Worm (Caenorhabditis elegans) whole organism, L4 larva: ENCODE results near the gene kin-21.

Experiments
- F10B5.3 ChIP-seq: sonication (generic microtip); optimal IDR thresholded peaks from 2 replicates; lab custom pipeline; 2016; ENCODE audit warnings: mild to moderate bottlenecking, missing genetic modification characterization, missing compliant biosample characterization
- F37D6.2 ChIP-seq: sonication (generic microtip); optimal IDR thresholded peaks from 2 replicates; lab custom pipeline; 2016; ENCODE audit warnings: mild to moderate bottlenecking, missing genetic modification characterization, missing compliant biosample characterization
- F44E2.7 ChIP-seq: fragments of 200-800 bp; sonication (Bioruptor generic); IDR thresholded peaks from 2 replicates; pipeline ENCODE4 v2.1.2; 2022; ENCODE audit warnings: missing genetic modification characterization, missing compliant biosample characterization
- Y75B8A.6 ChIP-seq: fragments of 200-800 bp; sonication (Bioruptor generic); IDR thresholded peaks from 2 replicates; pipeline ENCODE4 v1.3.6; 2022; ENCODE audit warnings: missing genetic modification reagents, missing genetic modification characterization, missing compliant biosample characterization
- ZK546.5 ChIP-seq, 2 experiments: sonication (generic microtip); optimal IDR thresholded peaks; 2 replicates each; lab custom pipeline; 2017; ENCODE audit warnings: missing biosample characterization in 2 of 2, missing genetic modification characterization in 2 of 2
- aly-2 ChIP-seq: sonication (generic microtip); optimal IDR thresholded peaks from 2 replicates; lab custom pipeline; 2018; ENCODE audit warnings: missing biosample characterization, missing genetic modification characterization
- attf-4 ChIP-seq: sonication (generic microtip); optimal IDR thresholded peaks from 3 replicates; lab custom pipeline; 2017; ENCODE audit warnings: missing biosample characterization, missing genetic modification characterization
- ceh-20 ChIP-seq: fragments of 200-800 bp; sonication (Bioruptor generic); IDR thresholded peaks from 2 replicates; pipeline ENCODE4 v1.3.6; 2022; ENCODE audit warnings: missing genetic modification reagents, missing genetic modification characterization, missing compliant biosample characterization
- ceh-28 ChIP-seq: fragments of 150-350 bp; optimal IDR thresholded peaks from 2 replicates; lab custom pipeline; 2014; ENCODE audit warnings: missing biosample characterization, missing genetic modification reagents, missing genetic modification characterization
- ceh-44 ChIP-seq: fragments of 200-800 bp; sonication (Bioruptor generic); IDR thresholded peaks from 2 replicates; pipeline ENCODE4 v1.3.6; 2022; ENCODE audit warnings: missing genetic modification reagents, missing genetic modification characterization, missing compliant biosample characterization
- ctbp-1 ChIP-seq: fragments of 200-800 bp; sonication (Bioruptor generic); IDR thresholded peaks from 2 replicates; pipeline ENCODE4 v1.3.6; 2022; ENCODE audit warnings: missing genetic modification reagents, missing genetic modification characterization, missing compliant biosample characterization
- daf-16 ChIP-seq, 3 experiments: sonication (generic microtip); optimal IDR thresholded peaks; 2 replicates each; lab custom pipeline; 2016 to 2017; ENCODE audit warnings: missing genetic modification characterization in 3 of 3, missing genetic modification reagents in 3 of 3, mild to moderate bottlenecking in 2 of 3, missing compliant biosample characterization in 2 of 3, missing biosample characterization in 1 of 3, moderate library complexity in 1 of 3
- dmd-6 ChIP-seq: fragments of 200-800 bp; sonication (Bioruptor generic); IDR thresholded peaks from 2 replicates; pipeline ENCODE4 v1.3.6; 2022; ENCODE audit warnings: missing genetic modification reagents, missing genetic modification characterization, missing compliant biosample characterization
- dmd-9 ChIP-seq: fragments of 200-800 bp; sonication (Bioruptor generic); IDR thresholded peaks from 2 replicates; pipeline ENCODE4 v1.3.6; 2022; ENCODE audit warnings: missing genetic modification reagents, missing genetic modification characterization, missing compliant biosample characterization
- duxl-1 ChIP-seq: sonication (generic microtip); optimal IDR thresholded peaks from 2 replicates; lab custom pipeline; 2016; ENCODE audit warnings: mild to moderate bottlenecking, missing genetic modification characterization, moderate library complexity, missing compliant biosample characterization; ENCODE audit not compliant: poor library complexity
- dve-1 ChIP-seq: sonication (generic microtip); optimal IDR thresholded peaks from 2 replicates; lab custom pipeline; 2017; ENCODE audit warnings: antibody characterized with exemption, mild to moderate bottlenecking, missing genetic modification characterization, missing compliant biosample characterization; ENCODE audit not compliant: insufficient read depth
- egl-43 ChIP-seq: fragments of 200-800 bp; sonication (Bioruptor generic); IDR thresholded peaks from 2 replicates; pipeline ENCODE4 v1.3.6; 2022; ENCODE audit warnings: missing genetic modification reagents, missing genetic modification characterization, missing compliant biosample characterization
- fos-1 ChIP-seq: fragments of 150-350 bp; optimal IDR thresholded peaks from 2 replicates; lab custom pipeline; 2014; ENCODE audit warnings: missing biosample characterization, missing genetic modification characterization
- hlh-11 ChIP-seq: fragments of 200-800 bp; sonication (Bioruptor generic); optimal IDR thresholded peaks from 2 replicates; lab custom pipeline; 2018; ENCODE audit warnings: mild to moderate bottlenecking, missing genetic modification characterization, missing compliant biosample characterization
- hlh-30 ChIP-seq: sonication (generic microtip); optimal IDR thresholded peaks from 2 replicates; lab custom pipeline; 2017; ENCODE audit warnings: antibody characterized with exemption, mild to moderate bottlenecking, missing genetic modification characterization, missing compliant biosample characterization; ENCODE audit not compliant: insufficient read depth
- hmg-1.1 ChIP-seq: fragments of 200-800 bp; sonication (Bioruptor generic); IDR thresholded peaks from 2 replicates; pipeline ENCODE4 v1.3.6; 2022; ENCODE audit warnings: missing genetic modification reagents, missing genetic modification characterization, missing compliant biosample characterization
- jun-1 ChIP-seq: fragments of 150-350 bp; optimal IDR thresholded peaks from 2 replicates; lab custom pipeline; 2014; ENCODE audit warnings: missing biosample characterization, missing genetic modification reagents, missing genetic modification characterization
- lim-7 ChIP-seq: fragments of 200-800 bp; sonication (Bioruptor generic); IDR thresholded peaks from 2 replicates; pipeline ENCODE4 v1.3.6; 2022; ENCODE audit warnings: missing genetic modification characterization, missing compliant biosample characterization
- lin-15B ChIP-seq: fragments of 150-350 bp; sonication (generic microtip); optimal IDR thresholded peaks from 3 replicates; lab custom pipeline; 2014; ENCODE audit warnings: missing biosample characterization, missing genetic modification characterization
- lin-39 ChIP-seq: fragments of 150-350 bp; optimal IDR thresholded peaks from 2 replicates; lab custom pipeline; 2014; ENCODE audit warnings: missing biosample characterization, missing genetic modification reagents, missing genetic modification characterization
- lir-3 ChIP-seq: sonication (generic microtip); optimal IDR thresholded peaks from 2 replicates; lab custom pipeline; 2016; ENCODE audit warnings: mild to moderate bottlenecking, missing genetic modification characterization, missing compliant biosample characterization
- lsy-2 ChIP-seq, 2 experiments: fragments of 150-350 bp in 1 of 2; sonication (generic microtip) in 1 of 2; optimal IDR thresholded peaks; 2 replicates each; lab custom pipeline; 2014 to 2017; ENCODE audit warnings: missing biosample characterization in 2 of 2, missing genetic modification characterization in 2 of 2
- mdt-29 ChIP-seq: fragments of 200-800 bp; sonication (Bioruptor generic); IDR thresholded peaks from 2 replicates; pipeline ENCODE4 v1.3.6; 2022; ENCODE audit warnings: missing genetic modification reagents, missing genetic modification characterization, missing compliant biosample characterization
- mep-1 ChIP-seq: fragments of 150-350 bp; sonication (generic microtip); optimal IDR thresholded peaks from 3 replicates; lab custom pipeline; 2014; ENCODE audit warnings: missing biosample characterization, missing genetic modification characterization
- mes-2 ChIP-seq: sonication (generic microtip); optimal IDR thresholded peaks from 2 replicates; lab custom pipeline; 2016; ENCODE audit warnings: missing genotype, mild to moderate bottlenecking, missing genetic modification characterization, missing compliant biosample characterization; ENCODE audit not compliant: poor library complexity, severe bottlenecking
- mxl-2 ChIP-seq: fragments of 200-800 bp; sonication (Bioruptor generic); conservative IDR thresholded peaks from 2 replicates; pipeline ENCODE4 v1.3.6; 2022; ENCODE audit warnings: missing genetic modification reagents, missing genetic modification characterization, missing compliant biosample characterization
- nhr-11 ChIP-seq: fragments of 150-350 bp; optimal IDR thresholded peaks from 2 replicates; lab custom pipeline; 2014; ENCODE audit warnings: missing biosample characterization, missing genetic modification characterization
- nhr-28 ChIP-seq: fragments of 150-350 bp; optimal IDR thresholded peaks from 2 replicates; lab custom pipeline; 2014; ENCODE audit warnings: missing biosample characterization, missing genetic modification characterization
- nhr-41 ChIP-seq: fragments of 200-800 bp; sonication (Bioruptor generic); IDR thresholded peaks from 2 replicates; pipeline ENCODE4 v1.3.6; 2022; ENCODE audit warnings: missing genetic modification reagents, missing genetic modification characterization, missing compliant biosample characterization
- nhr-42 ChIP-seq: fragments of 200-800 bp; sonication (Bioruptor generic); IDR thresholded peaks from 2 replicates; pipeline ENCODE4 v1.3.6; 2022; ENCODE audit warnings: missing genetic modification characterization, missing compliant biosample characterization
- nhr-48 ChIP-seq: sonication (generic microtip); optimal IDR thresholded peaks from 2 replicates; lab custom pipeline; 2016; ENCODE audit warnings: mild to moderate bottlenecking, missing genetic modification characterization, missing compliant biosample characterization
- nhr-6 ChIP-seq: fragments of 150-350 bp; optimal IDR thresholded peaks from 2 replicates; lab custom pipeline; 2014; ENCODE audit warnings: missing biosample characterization, missing genetic modification characterization
- nhr-77 ChIP-seq: fragments of 150-350 bp; optimal IDR thresholded peaks from 2 replicates; lab custom pipeline; 2014; ENCODE audit warnings: missing biosample characterization, missing genetic modification characterization
- php-3 ChIP-seq: fragments of 200-800 bp; sonication (Bioruptor generic); IDR thresholded peaks from 2 replicates; pipeline ENCODE4 v1.3.6; 2022; ENCODE audit warnings: missing genetic modification reagents, missing genetic modification characterization, missing compliant biosample characterization
- pqm-1 ChIP-seq: sonication (generic microtip); optimal IDR thresholded peaks from 2 replicates; lab custom pipeline; 2017; ENCODE audit warnings: missing biosample characterization, missing genetic modification characterization
- saeg-2 ChIP-seq: fragments of 200-800 bp; sonication (Bioruptor generic); IDR thresholded peaks from 2 replicates; pipeline ENCODE4 v1.3.6; 2022; ENCODE audit warnings: missing genetic modification reagents, missing genetic modification characterization, missing compliant biosample characterization
- set-16 ChIP-seq: fragments of 200-800 bp; sonication (Bioruptor generic); IDR thresholded peaks from 2 replicates; pipeline ENCODE4 v1.3.6; 2022; ENCODE audit warnings: missing genetic modification reagents, missing genetic modification characterization, missing compliant biosample characterization
- snpc-1.2 ChIP-seq: fragments of 200-800 bp; sonication (Bioruptor generic); IDR thresholded peaks from 2 replicates; pipeline ENCODE4 v1.3.6; 2022; ENCODE audit warnings: missing genetic modification reagents, missing genetic modification characterization, missing compliant biosample characterization
- snpc-4 ChIP-seq: fragments of 150-350 bp; optimal IDR thresholded peaks from 2 replicates; lab custom pipeline; 2014; ENCODE audit warnings: missing biosample characterization, missing genetic modification characterization
- spr-1 ChIP-seq: sonication (generic microtip); optimal IDR thresholded peaks from 2 replicates; lab custom pipeline; 2016; ENCODE audit warnings: mild to moderate bottlenecking, missing genetic modification characterization, missing compliant biosample characterization
- spr-3 ChIP-seq: fragments of 200-800 bp; sonication (Bioruptor generic); optimal IDR thresholded peaks from 2 replicates; lab custom pipeline; 2018; ENCODE audit warnings: mild to moderate bottlenecking, missing genetic modification characterization, missing compliant biosample characterization
- tag-97 ChIP-seq: fragments of 200-800 bp; sonication (Bioruptor generic); IDR thresholded peaks from 2 replicates; pipeline ENCODE4 v1.3.6; 2022; ENCODE audit warnings: missing genetic modification characterization, missing compliant biosample characterization
- tra-1 ChIP-seq: fragments of 200-800 bp; sonication (Bioruptor generic); IDR thresholded peaks from 2 replicates; pipeline ENCODE4 v1.3.6; 2022; ENCODE audit warnings: missing genetic modification reagents, missing genetic modification characterization, missing compliant biosample characterization
- unc-130 ChIP-seq: sonication (generic microtip); optimal IDR thresholded peaks from 2 replicates; lab custom pipeline; 2016; ENCODE audit warnings: missing genetic modification reagents, missing genetic modification characterization, missing compliant biosample characterization
- zfp-2 ChIP-seq: sonication (generic microtip); optimal IDR thresholded peaks from 2 replicates; lab custom pipeline; 2016; ENCODE audit warnings: mild to moderate bottlenecking, missing genetic modification characterization, missing compliant biosample characterization
- zip-11 ChIP-seq: fragments of 200-800 bp; sonication (Bioruptor generic); IDR thresholded peaks from 2 replicates; pipeline ENCODE4 v1.3.6; 2022; ENCODE audit warnings: missing genetic modification characterization, missing compliant biosample characterization
- zip-2 ChIP-seq: fragments of 150-350 bp; optimal IDR thresholded peaks from 2 replicates; lab custom pipeline; 2014; ENCODE audit warnings: missing biosample characterization, missing genetic modification characterization

Gene kin-21

ce11 chrIV:9802711-9803110 lies 30.0 kb upstream of the kin-21 start, which contains the start of gene fat-3:
TSS of gene fat-3 (plus strand) at chrIV:9803023.
- TF ChIP-seq lim-7: no peak
- TF ChIP-seq spr-3: no peak
- 0 out of 2 replicates have a peak, but pooled peaks have one; percentile 10 for TF ChIP-seq mdt-29 (GFP tag; lab: Robert Waterston, UW)
- TF ChIP-seq jun-1 (tag; lab: Kevin White, UChicago): no peak
- no peak for TF ChIP-seq ceh-28 (tag; lab: Kevin White, UChicago)
- TF ChIP-seq nhr-28: peak; percentile 61
- TF ChIP-seq F37D6.2 (tag; lab: Kevin White, UChicago): no peak
- no peak for TF ChIP-seq zip-2 (tag; lab: Kevin White, UChicago)
- peak; percentile 82 for TF ChIP-seq php-3 (GFP tag; lab: Robert Waterston, UW)
- no peak for TF ChIP-seq ceh-44 (GFP tag; lab: Robert Waterston, UW)
- TF ChIP-seq dmd-6 (GFP tag; lab: Robert Waterston, UW): peak; percentile 62
- TF ChIP-seq lir-3 (tag; lab: Kevin White, UChicago): no peak
- no peak for TF ChIP-seq set-16 (GFP tag; lab: Robert Waterston, UW)
- TF ChIP-seq pqm-1: peak; percentile 31
- TF ChIP-seq duxl-1 (tag; lab: Kevin White, UChicago): no peak
- no peak for TF ChIP-seq nhr-11
- TF ChIP-seq tag-97 (GFP tag; lab: Robert Waterston, UW): no peak
- no peak for TF ChIP-seq aly-2 (tag; lab: Kevin White, UChicago)
- TF ChIP-seq mep-1 (tag; lab: Kevin White, UChicago): peak; percentile 41
- no peak for TF ChIP-seq fos-1
- no peak for TF ChIP-seq nhr-77 (tag; lab: Kevin White, UChicago)
- TF ChIP-seq hmg-1.1: no peak
- no peak for TF ChIP-seq snpc-1.2
- TF ChIP-seq Y75B8A.6 (GFP tag; lab: Robert Waterston, UW): no peak
- TF ChIP-seq dve-1: peak; percentile 79
- no peak for TF ChIP-seq lin-15B
- TF ChIP-seq saeg-2 (GFP tag; lab: Robert Waterston, UW): no peak
- TF ChIP-seq ctbp-1 (GFP tag; lab: Robert Waterston, UW): no peak
- no peak for TF ChIP-seq nhr-42
- no peak for TF ChIP-seq mxl-2 (GFP tag; lab: Robert Waterston, UW)
- no peak for TF ChIP-seq ceh-20 (GFP tag; lab: Robert Waterston, UW)
- no peak for TF ChIP-seq lin-39
- no peak for TF ChIP-seq unc-130
- peak; percentile 4 for TF ChIP-seq nhr-48 (tag; lab: Kevin White, UChicago)
- TF ChIP-seq egl-43: no peak
- peak; percentile 60 for TF ChIP-seq hlh-11 (tag; lab: Kevin White, UChicago)
- no peak for TF ChIP-seq F10B5.3 (tag; lab: Kevin White, UChicago)
- TF ChIP-seq tra-1: 0 out of 2 replicates have a peak, but pooled peaks have one; percentile 12
- no peak for TF ChIP-seq daf-16 (GFP tag; optimal IDR thresholded peaks at IDR 0.05; lab: Kevin White, UChicago)
- TF ChIP-seq daf-16 (tag; optimal IDR thresholded peaks at IDR 0.05; lab: Kevin White, UChicago): peak; percentile 68
- peak; percentile 17 for TF ChIP-seq mes-2 (tag; lab: Kevin White, UChicago)
- no peak for TF ChIP-seq attf-4 (tag; lab: Kevin White, UChicago)
- no peak for TF ChIP-seq zfp-2 (tag; lab: Kevin White, UChicago)
- TF ChIP-seq snpc-4: no peak
- peak; percentile 49 for TF ChIP-seq hlh-30
- no peak for TF ChIP-seq dmd-9 (GFP tag; lab: Robert Waterston, UW)
- TF ChIP-seq F44E2.7 (GFP tag; lab: Robert Waterston, UW): no peak
- TF ChIP-seq nhr-6: no peak
- no peak for TF ChIP-seq spr-1 (tag; lab: Kevin White, UChicago)
- no peak for TF ChIP-seq nhr-41 (GFP tag; lab: Robert Waterston, UW)
- TF ChIP-seq zip-11 (GFP tag; lab: Robert Waterston, UW): no peak
- no peak for TF ChIP-seq ZK546.5 (tag; optimal IDR thresholded peaks at IDR 0.05; lab: Kevin White, UChicago)
- peak in 1 of 2 experiments; percentile 36 for TF ChIP-seq lsy-2 (tag; optimal IDR thresholded peaks at IDR 0.05; lab: Kevin White, UChicago)
